Worm (Caenorhabditis elegans) whole organism, midembryonic: Measurements from ENCODE around the gene fbxa-201.

Source experiments
- cog-1 ChIP-seq: sonication (generic microtip); optimal IDR thresholded peaks from 2 replicates; lab custom pipeline; 2016; ENCODE audit warnings: missing genetic modification characterization, missing compliant biosample characterization
- flt-1 ChIP-seq: fragments of 200-800 bp; sonication (Bioruptor generic); IDR thresholded peaks from 2 replicates; pipeline ENCODE4 v1.3.6; 2022; ENCODE audit warnings: missing genetic modification characterization, missing compliant biosample characterization
- klf-2 ChIP-seq: fragments of 200-800 bp; sonication (Bioruptor generic); conservative IDR thresholded peaks from 2 replicates; pipeline ENCODE4 v1.3.6; 2022; ENCODE audit warnings: missing genetic modification reagents, missing genetic modification characterization, missing compliant biosample characterization
- ref-1 ChIP-seq: fragments of 200-800 bp; sonication (Bioruptor generic); conservative IDR thresholded peaks from 2 replicates; pipeline ENCODE4 v1.3.6; 2022; ENCODE audit warnings: missing genetic modification reagents, missing genetic modification characterization, missing compliant biosample characterization
- tab-1 ChIP-seq: fragments of 200-800 bp; sonication (Bioruptor generic); IDR thresholded peaks from 2 replicates; pipeline ENCODE4 v1.3.6; 2022; ENCODE audit warnings: missing genetic modification characterization, missing compliant biosample characterization
- ztf-23 ChIP-seq: fragments of 200-800 bp; sonication (Bioruptor generic); IDR thresholded peaks from 2 replicates; pipeline ENCODE4 v1.3.6; 2022; ENCODE audit warnings: missing genetic modification reagents, missing genetic modification characterization, missing compliant biosample characterization
- ztf-29 ChIP-seq: fragments of 200-800 bp; sonication (Bioruptor generic); IDR thresholded peaks from 2 replicates; pipeline ENCODE4 v1.3.6; 2022; ENCODE audit warnings: missing genetic modification reagents, missing genetic modification characterization, missing compliant biosample characterization

ce11 chrV:1989220-1989619 is 14.1 kb downstream of the fbxa-201 start:
- TF ChIP-seq ref-1 (GFP tag; lab: Robert Waterston, UW): no peak
- no peak for TF ChIP-seq flt-1 (GFP tag; lab: Robert Waterston, UW)
- TF ChIP-seq klf-2: no peak
- TF ChIP-seq ztf-23 (GFP tag; lab: Robert Waterston, UW): no peak
- TF ChIP-seq cog-1 (tag; lab: Kevin White, UChicago): no peak
- TF ChIP-seq tab-1 (GFP tag; lab: Robert Waterston, UW): no peak
- TF ChIP-seq ztf-29 (GFP tag; lab: Robert Waterston, UW): no peak
